Worm (Caenorhabditis elegans): ENCODE data around the gene ced-10.
A peak's percentile ranks its signal among the peaks of the same experiment; 100 is the strongest.

Gene ced-10

ce11 chrIV:3517582-3517981 lies 8.3 kb upstream of the ced-10 start:
- TF ChIP-seq snpc-1.3 (tag; optimal IDR thresholded peaks at IDR 0.05; ENCODE audit: insufficient read depth) (peak; percentile 56), somi-1 (GFP tag; optimal IDR thresholded peaks at IDR 0.05) (no peak), attf-6 (GFP tag; IDR thresholded peaks at IDR 0.05) (no peak), madf-6 (GFP tag; IDR thresholded peaks at IDR 0.05) (peak; percentile 83), ets-4 (GFP tag; optimal IDR thresholded peaks at IDR 0.05) (no peak), ceh-58 (GFP tag; IDR thresholded peaks at IDR 0.05) (no peak), sdz-38 (tag; optimal IDR thresholded peaks at IDR 0.05) (no peak), rcor-1 (GFP tag; IDR thresholded peaks at IDR 0.05) (no peak), lsl-1 (GFP tag; optimal IDR thresholded peaks at IDR 0.05) (peak; percentile 96), ceh-91 (GFP tag; IDR thresholded peaks at IDR 0.05) (0 out of 2 replicates have a peak, but pooled peaks have one; percentile 24), B0019.2 (GFP tag; conservative IDR thresholded peaks at IDR 0.05) (no peak), rec-8 (tag; optimal IDR thresholded peaks at IDR 0.05) (no peak), nhr-120 (GFP tag; IDR thresholded peaks at IDR 0.05) (no peak), zfh-2 (GFP tag; conservative IDR thresholded peaks at IDR 0.05) (no peak), ztf-25 (GFP tag; IDR thresholded peaks at IDR 0.05) (no peak), snpc-1.1 (tag; optimal IDR thresholded peaks at IDR 0.05; ENCODE audit: insufficient read depth) (peak; percentile 43), ztf-6 (GFP tag; IDR thresholded peaks at IDR 0.05) (no peak), hrde-1 (tag; optimal IDR thresholded peaks at IDR 0.05; ENCODE audit: borderline replicate concordance) (no peak), madf-8 (GFP tag; conservative IDR thresholded peaks at IDR 0.05) (peak; percentile 53; the same call in 1 of the 2 replicates), egrh-3 (GFP tag; IDR thresholded peaks at IDR 0.05) (no peak), F57A8.1 (GFP tag; optimal IDR thresholded peaks at IDR 0.05) (no peak), xnd-1 (tag; optimal IDR thresholded peaks at IDR 0.05) (peak; percentile 84), F33H1.4 (GFP tag; IDR thresholded peaks at IDR 0.05) (peak; percentile 88), Y79H2A.3 (GFP tag; conservative IDR thresholded peaks at IDR 0.05) (no peak), tbx-9 (tag; optimal IDR thresholded peaks at IDR 0.05; ENCODE audit: borderline replicate concordance) (no peak), hlh-26 (GFP tag; conservative IDR thresholded peaks at IDR 0.05) (no peak), hmg-1.2 (GFP tag; IDR thresholded peaks at IDR 0.05) (no peak), bed-1 (GFP tag; IDR thresholded peaks at IDR 0.05) (no peak), F52B5.7 (tag; optimal IDR thresholded peaks at IDR 0.05) (no peak), lin-54 (GFP tag; optimal IDR thresholded peaks at IDR 0.05) (peak; percentile 21)

DNA sequence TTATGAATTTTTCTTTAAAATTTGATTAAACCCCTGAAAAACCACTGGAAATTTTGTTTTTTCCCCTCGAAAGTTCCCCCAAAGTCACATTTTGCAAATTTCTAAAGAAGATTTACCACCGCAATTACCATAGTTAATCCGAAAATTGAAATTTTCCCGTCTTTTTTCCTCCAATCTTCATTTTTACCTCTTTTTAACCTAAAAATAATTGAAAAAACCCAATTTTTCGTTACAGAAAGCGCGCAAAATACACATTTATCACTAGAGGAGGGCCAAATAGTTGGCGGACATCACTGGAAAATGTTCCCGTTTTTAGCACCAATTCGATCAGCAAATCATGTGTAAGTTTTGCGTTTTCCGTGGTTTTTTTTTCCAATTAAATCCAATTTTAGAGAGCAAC lies 7.3 kb upstream of the ced-10 start, which contains the start of gene unc-33:
Gene unc-33 (plus strand): TSS at position 301 of the 400 bp plus-strand sequence.
- no peak for TF ChIP-seq let-526 (GFP tag; IDR thresholded peaks at IDR 0.05)
- no peak for TF ChIP-seq unc-130 (GFP tag; optimal IDR thresholded peaks at IDR 0.05)
- TF ChIP-seq Y79H2A.3 (GFP tag; conservative IDR thresholded peaks at IDR 0.05) = no peak
- TF ChIP-seq ceh-91 (GFP tag; IDR thresholded peaks at IDR 0.05) = no peak
- TF ChIP-seq madf-6 (GFP tag; IDR thresholded peaks at IDR 0.05) = no peak
- TF ChIP-seq snpc-1.1 (tag; optimal IDR thresholded peaks at IDR 0.05; ENCODE audit: insufficient read depth) = no peak
- TF ChIP-seq ekl-4 (GFP tag; IDR thresholded peaks at IDR 0.05) = no peak
- no peak for TF ChIP-seq Y56A3A.18 (GFP tag; IDR thresholded peaks at IDR 0.05)
- no peak for TF ChIP-seq D2030.7 (GFP tag; IDR thresholded peaks at IDR 0.05)
- no peak for TF ChIP-seq sptf-2 (GFP tag; optimal IDR thresholded peaks at IDR 0.05)
- no peak for TF ChIP-seq Y67H2A.10 (GFP tag; conservative IDR thresholded peaks at IDR 0.05)
- TF ChIP-seq lin-35 (GFP tag; optimal IDR thresholded peaks at IDR 0.05) = no peak
- TF ChIP-seq let-607 (tag; optimal IDR thresholded peaks at IDR 0.05) = no peak
- TF ChIP-seq efl-1 (GFP tag; optimal IDR thresholded peaks at IDR 0.05) = no peak
- no peak for TF ChIP-seq F57C9.4 (tag; optimal IDR thresholded peaks at IDR 0.05)
- TF ChIP-seq Y53F4B.3 (GFP tag; IDR thresholded peaks at IDR 0.05) = no peak
- TF ChIP-seq T07F8.4 (tag; optimal IDR thresholded peaks at IDR 0.05) = no peak
- no peak for TF ChIP-seq ceh-58 (GFP tag; IDR thresholded peaks at IDR 0.05)
- no peak for TF ChIP-seq F22D6.2 (tag; optimal IDR thresholded peaks at IDR 0.05)
- no peak for TF ChIP-seq F55B11.4 (tag; optimal IDR thresholded peaks at IDR 0.05; ENCODE audit: borderline replicate concordance, insufficient read depth)

Measured in whole organism, young adult.